Worm (Caenorhabditis elegans) whole organism, late embryonic: ENCODE data around the gene F10D7.11.

Source experiments
- ama-1 ChIP-seq: fragments of 150-350 bp; optimal IDR thresholded peaks from 2 replicates; lab custom pipeline; 2014
- ceh-14 ChIP-seq: sonication (generic microtip); optimal IDR thresholded peaks from 2 replicates; lab custom pipeline; 2016; ENCODE audit warnings: missing genotype, missing genetic modification characterization, missing compliant biosample characterization
- ceh-18 ChIP-seq: sonication (generic microtip); optimal IDR thresholded peaks from 2 replicates; lab custom pipeline; 2016; ENCODE audit warnings: missing genetic modification characterization, missing compliant biosample characterization
- ceh-2 ChIP-seq: sonication (generic microtip); optimal IDR thresholded peaks from 2 replicates; lab custom pipeline; 2016; ENCODE audit warnings: missing genotype, missing genetic modification characterization, missing compliant biosample characterization
- ceh-45 ChIP-seq: fragments of 200-800 bp; sonication (Bioruptor generic); IDR thresholded peaks from 2 replicates; pipeline ENCODE4 v1.3.6; 2022; ENCODE audit warnings: missing genetic modification reagents, missing genetic modification characterization, missing compliant biosample characterization
- mec-3 ChIP-seq: sonication (generic microtip); optimal IDR thresholded peaks from 2 replicates; lab custom pipeline; 2016; ENCODE audit warnings: borderline replicate concordance, missing genetic modification characterization, missing compliant biosample characterization
- pag-3 ChIP-seq: sonication (generic microtip); optimal IDR thresholded peaks from 2 replicates; lab custom pipeline; 2016; ENCODE audit warnings: missing compliant biosample characterization, missing genetic modification characterization, borderline replicate concordance
- pha-4 ChIP-seq: fragments of 150-350 bp; optimal IDR thresholded peaks from 2 replicates; lab custom pipeline; 2018; ENCODE audit warnings: missing biosample characterization, missing genetic modification reagents, missing genetic modification characterization
- tbx-2 ChIP-seq: sonication (generic microtip); optimal IDR thresholded peaks from 2 replicates; lab custom pipeline; 2016; ENCODE audit warnings: missing genetic modification characterization, missing compliant biosample characterization
- unc-3 ChIP-seq, 2 experiments: fragments of 200-800 bp in 1 of 2; sonication (Bioruptor generic) in 1 of 2; sonication (generic microtip) in 1 of 2; conservative IDR thresholded peaks in 1 of 2; optimal IDR thresholded peaks in 1 of 2; 2 replicates each; pipeline versions ENCODE4 v1.3.6 to Lab custom; 2016 to 2022; ENCODE audit warnings: missing compliant biosample characterization in 2 of 2, missing genetic modification characterization in 2 of 2, missing genetic modification reagents in 1 of 2
- unc-86 ChIP-seq: sonication (generic microtip); optimal IDR thresholded peaks from 2 replicates; lab custom pipeline; 2016; ENCODE audit warnings: missing genetic modification characterization, missing compliant biosample characterization
- ztf-16 ChIP-seq: sonication (generic microtip); optimal IDR thresholded peaks from 2 replicates; lab custom pipeline; 2017; ENCODE audit warnings: missing genetic modification characterization, missing compliant biosample characterization

ce11 chrX:17363491-17363890, 862 bp downstream of the F10D7.11 start:
- TF ChIP-seq pha-4 (tag; lab: Kevin White, UChicago): no peak
- TF ChIP-seq ceh-14 (tag; lab: Kevin White, UChicago): no peak
- TF ChIP-seq ama-1 (lab: Kevin White, UChicago): no peak
- no peak for TF ChIP-seq ceh-18 (tag; lab: Kevin White, UChicago)
- no peak for TF ChIP-seq unc-3 (GFP tag; conservative IDR thresholded peaks at IDR 0.05; lab: Robert Waterston, UW)
- TF ChIP-seq unc-3 (tag; optimal IDR thresholded peaks at IDR 0.05; lab: Kevin White, UChicago): no peak
- no peak for TF ChIP-seq ztf-16 (tag; lab: Kevin White, UChicago)
- TF ChIP-seq mec-3 (tag; lab: Kevin White, UChicago): no peak
- TF ChIP-seq ceh-2: no peak
- TF ChIP-seq ceh-45 (GFP tag; lab: Robert Waterston, UW): no peak
- TF ChIP-seq tbx-2: no peak
- TF ChIP-seq unc-86: no peak
- TF ChIP-seq pag-3 (tag; lab: Kevin White, UChicago): no peak
